Fruit fly (Drosophila melanogaster) whole organism, embryonic: Measurements from ENCODE around the gene CG18301.

Experiments
- Awh ChIP-seq: fragments of 200-800 bp; sonication (Bioruptor generic); IDR thresholded peaks from 2 replicates; pipeline ENCODE4, ENCODE4 v1.3.6; 2022; ENCODE audit warnings: missing biosample characterization, missing genetic modification characterization
- B-H2 ChIP-seq: fragments of 200-800 bp; sonication (Bioruptor generic); optimal IDR thresholded peaks from 2 replicates; lab custom pipeline; 2018; ENCODE audit warnings: missing biosample characterization, mild to moderate bottlenecking, missing genetic modification characterization
- CG10209 ChIP-seq: fragments of 200-800 bp; sonication (Bioruptor generic); optimal IDR thresholded peaks from 3 replicates; lab custom pipeline; 2017; ENCODE audit warnings: missing biosample characterization, mild to moderate bottlenecking, missing genetic modification characterization, missing genetic modification reagents
- CG10565 ChIP-seq: fragments of 200-800 bp; sonication (Bioruptor generic); optimal IDR thresholded peaks from 3 replicates; lab custom pipeline; 2016; ENCODE audit warnings: missing biosample characterization, mild to moderate bottlenecking, missing genetic modification characterization
- CG14860 ChIP-seq: fragments of 200-800 bp; sonication (Bioruptor generic); IDR thresholded peaks from 3 replicates; pipeline ENCODE4 v1.3.6; 2022; ENCODE audit warnings: missing biosample characterization, missing genetic modification characterization; ENCODE audit not compliant: partially characterized antibody
- CG16779 ChIP-seq: fragments of 200-800 bp; sonication (Bioruptor generic); IDR thresholded peaks from 2 replicates; pipeline ENCODE4 v1.3.6; 2022; ENCODE audit warnings: missing biosample characterization, missing genetic modification characterization
- CG17328 ChIP-seq: fragments of 200-800 bp; sonication (Bioruptor generic); IDR thresholded peaks from 2 replicates; pipeline ENCODE4 v1.3.6; 2022; ENCODE audit warnings: missing biosample characterization, missing genetic modification characterization
- CG2678 ChIP-seq: fragments of 200-800 bp; sonication (Bioruptor generic); optimal IDR thresholded peaks from 3 replicates; lab custom pipeline; 2019; ENCODE audit warnings: missing biosample characterization, mild to moderate bottlenecking, missing genetic modification characterization, moderate library complexity
- CG32532 ChIP-seq: fragments of 200-800 bp; sonication (Bioruptor generic); IDR thresholded peaks from 2 replicates; pipeline ENCODE4 v1.3.6; 2022; ENCODE audit warnings: missing biosample characterization, missing genetic modification characterization
- CG33213 ChIP-seq: fragments of 200-800 bp; sonication (Bioruptor generic); optimal IDR thresholded peaks from 3 replicates; lab custom pipeline; 2016; ENCODE audit warnings: missing biosample characterization, missing genetic modification characterization
- CG4328 ChIP-seq: fragments of 200-800 bp; sonication (Bioruptor generic); optimal IDR thresholded peaks from 3 replicates; lab custom pipeline; 2017; ENCODE audit warnings: missing biosample characterization, missing genetic modification reagents, missing genetic modification characterization
- CG4730 ChIP-seq: fragments of 200-800 bp; sonication (Bioruptor generic); IDR thresholded peaks from 2 replicates; pipeline ENCODE4 v1.3.6; 2022; ENCODE audit warnings: missing biosample characterization, missing genetic modification characterization
- CG9797 ChIP-seq: fragments of 200-800 bp; sonication (Bioruptor generic); optimal IDR thresholded peaks from 3 replicates; lab custom pipeline; 2018; ENCODE audit warnings: missing biosample characterization, mild to moderate bottlenecking, missing genetic modification characterization
- CG9876 ChIP-seq: fragments of 200-800 bp; sonication (Bioruptor generic); optimal IDR thresholded peaks from 2 replicates; lab custom pipeline; 2016; ENCODE audit warnings: missing biosample characterization, missing genetic modification characterization
- CrebB ChIP-seq: fragments of 200-800 bp; sonication (Bioruptor generic); optimal IDR thresholded peaks from 3 replicates; lab custom pipeline; 2018; ENCODE audit warnings: missing biosample characterization, mild to moderate bottlenecking, missing genetic modification characterization
- Dek ChIP-seq: fragments of 200-800 bp; sonication (Bioruptor generic); optimal IDR thresholded peaks from 3 replicates; lab custom pipeline; 2019; ENCODE audit warnings: missing biosample characterization, mild to moderate bottlenecking, missing genetic modification characterization, moderate library complexity
- Drgx ChIP-seq: fragments of 200-800 bp; sonication (Bioruptor generic); IDR thresholded peaks from 2 replicates; pipeline ENCODE4 v1.3.6; 2022; ENCODE audit warnings: missing biosample characterization, missing genetic modification characterization
- Fer3 ChIP-seq: fragments of 200-800 bp; sonication (Bioruptor generic); optimal IDR thresholded peaks from 2 replicates; lab custom pipeline; 2018; ENCODE audit warnings: missing biosample characterization, mild to moderate bottlenecking, missing genetic modification characterization, moderate library complexity
- GATAe ChIP-seq: fragments of 200-800 bp; sonication (Bioruptor generic); conservative IDR thresholded peaks from 2 replicates; pipeline ENCODE4 v1.3.6; 2022; ENCODE audit warnings: missing biosample characterization, missing genetic modification characterization
- HLH3B ChIP-seq: fragments of 200-800 bp; sonication (Bioruptor generic); IDR thresholded peaks from 2 replicates; pipeline ENCODE4 v1.3.6; 2022; ENCODE audit warnings: missing biosample characterization, missing genetic modification characterization
- Hmr ChIP-seq: fragments of 200-800 bp; sonication (Bioruptor generic); optimal IDR thresholded peaks from 3 replicates; lab custom pipeline; 2017; ENCODE audit warnings: mild to moderate bottlenecking, missing biosample characterization, missing genetic modification reagents, missing genetic modification characterization
- Hr3 ChIP-seq: fragments of 200-800 bp; sonication (Bioruptor generic); optimal IDR thresholded peaks from 3 replicates; lab custom pipeline; 2016; ENCODE audit warnings: missing biosample characterization, missing genetic modification characterization
- NFAT ChIP-seq: fragments of 200-800 bp; sonication (Bioruptor generic); IDR thresholded peaks from 2 replicates; pipeline ENCODE4 v1.3.6; 2022; ENCODE audit warnings: missing biosample characterization, missing genetic modification characterization
- Six4 ChIP-seq: fragments of 200-800 bp; sonication (Bioruptor generic); optimal IDR thresholded peaks from 2 replicates; lab custom pipeline; 2016; ENCODE audit warnings: missing biosample characterization, missing genetic modification characterization
- Sry-β ChIP-seq: fragments of 200-800 bp; sonication (Bioruptor generic); optimal IDR thresholded peaks from 2 replicates; lab custom pipeline; 2018; ENCODE audit warnings: missing biosample characterization, mild to moderate bottlenecking, missing genetic modification characterization, moderate library complexity
- Xbp1 ChIP-seq: fragments of 200-800 bp; sonication (Bioruptor generic); optimal IDR thresholded peaks from 3 replicates; lab custom pipeline; 2016; ENCODE audit warnings: missing biosample characterization, mild to moderate bottlenecking, missing genetic modification characterization
- ab ChIP-seq: fragments of 200-800 bp; sonication (Bioruptor generic); optimal IDR thresholded peaks from 2 replicates; lab custom pipeline; 2016; ENCODE audit warnings: missing biosample characterization, missing genetic modification characterization
- ac ChIP-seq: fragments of 200-800 bp; sonication (Bioruptor generic); optimal IDR thresholded peaks from 3 replicates; lab custom pipeline; 2017; ENCODE audit warnings: missing biosample characterization, mild to moderate bottlenecking, missing genetic modification characterization
- ase ChIP-seq: fragments of 200-800 bp; sonication (Bioruptor generic); IDR thresholded peaks from 3 replicates; pipeline ENCODE4 v1.3.6; 2022; ENCODE audit warnings: missing biosample characterization, missing genetic modification characterization
- az2 ChIP-seq: fragments of 200-800 bp; sonication (Bioruptor generic); optimal IDR thresholded peaks from 3 replicates; lab custom pipeline; 2016; ENCODE audit warnings: missing biosample characterization, missing genetic modification characterization
- bowl ChIP-seq: fragments of 200-800 bp; sonication (Bioruptor generic); IDR thresholded peaks from 2 replicates; pipeline ENCODE4 v1.3.6; 2022; ENCODE audit warnings: missing biosample characterization, missing genetic modification characterization
- br ChIP-seq: fragments of >200 bp; optimal IDR thresholded peaks from 2 replicates; lab custom pipeline; 2017
- chif ChIP-seq, 2 experiments: fragments of 200-800 bp; sonication (Bioruptor generic); optimal IDR thresholded peaks; 3 replicates each; lab custom pipeline; 2016; ENCODE audit warnings: missing biosample characterization in 2 of 2, missing genetic modification characterization in 2 of 2
- croc ChIP-seq: fragments of 200-800 bp; sonication (Bioruptor generic); conservative IDR thresholded peaks from 3 replicates; pipeline ENCODE4 v1.3.6; 2022; ENCODE audit warnings: missing biosample characterization, missing genetic modification characterization
- cwo ChIP-seq: fragments of 200-800 bp; sonication (Bioruptor generic); optimal IDR thresholded peaks from 3 replicates; lab custom pipeline; 2017; ENCODE audit warnings: missing biosample characterization, missing genetic modification characterization, mild to moderate bottlenecking, moderate library complexity, missing genetic modification reagents
- da ChIP-seq: fragments of 200-800 bp; sonication (Bioruptor generic); optimal IDR thresholded peaks from 2 replicates; lab custom pipeline; 2016; ENCODE audit warnings: missing biosample characterization, missing genetic modification characterization
- dpn ChIP-seq, 2 experiments: fragments of 200-800 bp; sonication (Bioruptor generic); optimal IDR thresholded peaks; 3 replicates each; lab custom pipeline; 2016; ENCODE audit warnings: missing biosample characterization in 2 of 2, missing genetic modification characterization in 2 of 2
- gcm ChIP-seq: fragments of 200-800 bp; sonication (Bioruptor generic); optimal IDR thresholded peaks from 2 replicates; lab custom pipeline; 2019; ENCODE audit warnings: missing biosample characterization, mild to moderate bottlenecking, missing genetic modification characterization, moderate library complexity
- grau ChIP-seq: fragments of 200-800 bp; optimal IDR thresholded peaks from 3 replicates; lab custom pipeline; 2019; ENCODE audit warnings: missing biosample characterization, mild to moderate bottlenecking, missing genetic modification characterization, moderate library complexity
- h ChIP-seq: fragments of >200 bp; optimal IDR thresholded peaks from 2 replicates; lab custom pipeline; 2017
- hb ChIP-seq: fragments of 200-800 bp; sonication (Bioruptor generic); IDR thresholded peaks from 3 replicates; pipeline ENCODE4 v1.3.6; 2022; ENCODE audit warnings: missing biosample characterization, missing genetic modification characterization; ENCODE audit not compliant: partially characterized antibody
- mld ChIP-seq: fragments of 200-800 bp; sonication (Bioruptor generic); IDR thresholded peaks from 3 replicates; pipeline ENCODE4 v1.3.6; 2022; ENCODE audit warnings: missing biosample characterization, missing genetic modification characterization; ENCODE audit not compliant: partially characterized antibody
- nerfin-1 ChIP-seq: fragments of 200-800 bp; sonication (Bioruptor generic); optimal IDR thresholded peaks from 3 replicates; lab custom pipeline; 2019; ENCODE audit warnings: missing biosample characterization, mild to moderate bottlenecking, missing genetic modification characterization, moderate library complexity
- odd ChIP-seq: fragments of 200-800 bp; sonication (Bioruptor generic); optimal IDR thresholded peaks from 2 replicates; lab custom pipeline; 2017; ENCODE audit warnings: missing biosample characterization, mild to moderate bottlenecking, missing genetic modification characterization
- pfk ChIP-seq: fragments of 200-800 bp; sonication (Bioruptor generic); optimal IDR thresholded peaks from 2 replicates; lab custom pipeline; 2018; ENCODE audit warnings: missing biosample characterization, mild to moderate bottlenecking, missing genetic modification characterization, moderate library complexity
- salm ChIP-seq: fragments of 200-800 bp; sonication (Bioruptor generic); optimal IDR thresholded peaks from 2 replicates; lab custom pipeline; 2018; ENCODE audit warnings: missing biosample characterization, mild to moderate bottlenecking, missing genetic modification characterization
- sens-2 ChIP-seq: fragments of 200-800 bp; sonication (Bioruptor generic); IDR thresholded peaks from 2 replicates; pipeline ENCODE4 v1.3.6; 2022; ENCODE audit warnings: missing biosample characterization, missing genetic modification characterization
- sisA ChIP-seq: fragments of 200-800 bp; sonication (Bioruptor generic); IDR thresholded peaks from 2 replicates; pipeline ENCODE4 v1.3.6; 2022; ENCODE audit warnings: missing biosample characterization, missing genetic modification characterization
- tgo ChIP-seq: fragments of 200-800 bp; sonication (Bioruptor generic); IDR thresholded peaks from 3 replicates; pipeline ENCODE4 v1.3.6; 2022; ENCODE audit warnings: missing biosample characterization, missing genetic modification characterization
- vfl ChIP-seq: fragments of 200-800 bp; sonication (Bioruptor generic); optimal IDR thresholded peaks from 2 replicates; lab custom pipeline; 2016; ENCODE audit warnings: missing biosample characterization, missing genetic modification characterization
- zfh2 ChIP-seq: fragments of 200-800 bp; sonication (Bioruptor generic); optimal IDR thresholded peaks from 2 replicates; lab custom pipeline; 2016; ENCODE audit warnings: missing biosample characterization, missing genetic modification characterization

CG18301 gene

dm6 chr2L:10516470-10517048 lies 15.1 kb upstream of the CG18301 start (continued):
- peak; percentile 58 for TF ChIP-seq Hmr (GFP tag; lab: Kevin White, UChicago)
- TF ChIP-seq CrebB (tag; lab: Kevin White, UChicago), result peak; percentile 57
- peak; percentile 35 to 44 for TF ChIP-seq chif (GFP tag; optimal IDR thresholded peaks at IDR 0.05; lab: Kevin White, UChicago)
- peak; percentile 95 for TF ChIP-seq grau (tag; lab: Kevin White, UChicago)
- 0 out of 2 replicates have a peak, but pooled peaks have one; percentile 20 for TF ChIP-seq NFAT
- 0 out of 2 replicates have a peak, but pooled peaks have one; percentile 55 for TF ChIP-seq Awh (GFP tag; lab: Robert Waterston, UW)
- no peak for TF ChIP-seq Six4 (GFP tag; lab: Kevin White, UChicago)
- no peak for TF ChIP-seq GATAe
- TF ChIP-seq gcm (GFP tag; lab: Kevin White, UChicago), result peak; percentile 6
- peak; percentile 36; the same call in 1 of the 2 replicates for TF ChIP-seq CG32532
- TF ChIP-seq CG16779 (GFP tag; lab: Robert Waterston, UW), result 0 out of 2 replicates have a peak, but pooled peaks have one; percentile 18
- no peak for TF ChIP-seq CG17328
- TF ChIP-seq ac (GFP tag; lab: Kevin White, UChicago), result no peak
- TF ChIP-seq mld (GFP tag; lab: Robert Waterston, UW), result no peak
- peak; percentile 27 for TF ChIP-seq Fer3 (tag; lab: Kevin White, UChicago)
- no peak for TF ChIP-seq h (lab: Kevin White, UChicago)
- TF ChIP-seq br (lab: Kevin White, UChicago), result no peak
- no peak for TF ChIP-seq ase (GFP tag; lab: Robert Waterston, UW)
- no peak for TF ChIP-seq CG4730 (GFP tag; lab: Robert Waterston, UW)
- no peak for TF ChIP-seq nerfin-1
- TF ChIP-seq zfh2 (GFP tag; lab: Kevin White, UChicago), result peak; percentile 40
- TF ChIP-seq odd (GFP tag; lab: Kevin White, UChicago), result no peak
- peak; percentile 40 to 42 for TF ChIP-seq dpn (GFP tag; optimal IDR thresholded peaks at IDR 0.05; lab: Kevin White, UChicago)
- peak; percentile 44 for TF ChIP-seq sisA (GFP tag; lab: Robert Waterston, UW)
- TF ChIP-seq sens-2 (GFP tag; lab: Robert Waterston, UW), result no peak
- peak; percentile 32 for TF ChIP-seq az2 (GFP tag; lab: Kevin White, UChicago)
- no peak for TF ChIP-seq Dek
- TF ChIP-seq cwo (GFP tag; lab: Kevin White, UChicago), result peak; percentile 29
- TF ChIP-seq da, result no peak
- peak; percentile 64 for TF ChIP-seq Drgx (GFP tag; lab: Robert Waterston, UW)
- TF ChIP-seq Sry-β, result no peak
- no peak for TF ChIP-seq CG10565
- no peak for TF ChIP-seq pfk
- no peak for TF ChIP-seq CG4328 (GFP tag; lab: Kevin White, UChicago)
- TF ChIP-seq B-H2 (GFP tag; lab: Kevin White, UChicago), result no peak
- TF ChIP-seq CG10209 (GFP tag; lab: Kevin White, UChicago), result no peak
- TF ChIP-seq vfl (GFP tag; lab: Kevin White, UChicago), result no peak
- TF ChIP-seq salm (tag; lab: Kevin White, UChicago), result no peak
- peak; percentile 27 for TF ChIP-seq CG9876 (GFP tag; lab: Kevin White, UChicago)
- peak; percentile 33 for TF ChIP-seq Xbp1 (GFP tag; lab: Kevin White, UChicago)
- TF ChIP-seq bowl, result no peak
- TF ChIP-seq tgo, result peak; percentile 23; the same call in 1 of the 3 replicates
- TF ChIP-seq CG33213 (GFP tag; lab: Kevin White, UChicago), result no peak
- TF ChIP-seq croc (GFP tag; lab: Robert Waterston, UW), result no peak
- no peak for TF ChIP-seq CG14860 (GFP tag; lab: Robert Waterston, UW)
- TF ChIP-seq HLH3B (GFP tag; lab: Robert Waterston, UW), result no peak; the same call in 1 of the 2 replicates
- TF ChIP-seq CG2678 (tag; lab: Kevin White, UChicago), result peak; percentile 35
- TF ChIP-seq hb (GFP tag; lab: Robert Waterston, UW), result no peak
- TF ChIP-seq Hr3, result peak; percentile 4
- TF ChIP-seq ab (GFP tag; lab: Kevin White, UChicago), result no peak
- TF ChIP-seq CG9797 (GFP tag; lab: Kevin White, UChicago), result peak; percentile 6
